Fruit fly (Drosophila melanogaster) whole organism: Measurements from ENCODE around the gene dgt2.
"Not testable (repeated sequence)": the region's sequence is repeated elsewhere in the genome, so short reads cannot be mapped to it uniquely, and the experiment has no call there.

Experiments
- CG8478 ChIP-seq: fragments of >200 bp; optimal IDR thresholded peaks from 2 replicates; lab custom pipeline; 2018; ENCODE audit warnings: inconsistent platforms
- psq ChIP-seq: fragments of >200 bp; optimal IDR thresholded peaks from 2 replicates; lab custom pipeline; 2017

dm6 chr2L:11995332-11995790 lies 5.6 kb downstream of the dgt2 start, which contains the start of the genes CG18789 and Qtzl:
- not testable (repeated sequence) for TF ChIP-seq psq, CG8478 (lab: Kevin White, UChicago)
